Worm (Caenorhabditis elegans) whole organism, early embryonic: ENCODE data around the gene egl-43.
"Not testable (repeated sequence)": the region's sequence is repeated elsewhere in the genome, so short reads cannot be mapped to it uniquely, and the experiment has no call there.

Source experiments
- B0310.2 ChIP-seq: sonication (generic microtip); optimal IDR thresholded peaks from 2 replicates; lab custom pipeline; 2016; ENCODE audit warnings: mild to moderate bottlenecking, missing genetic modification characterization, missing compliant biosample characterization
- F13C5.2 ChIP-seq: sonication (generic microtip); optimal IDR thresholded peaks from 2 replicates; lab custom pipeline; 2017; ENCODE audit warnings: mild to moderate bottlenecking, missing genetic modification characterization, inconsistent platforms, missing compliant biosample characterization
- aly-1 ChIP-seq: sonication (generic microtip); optimal IDR thresholded peaks from 2 replicates; lab custom pipeline; 2016; ENCODE audit warnings: missing genetic modification characterization, missing compliant biosample characterization
- ama-1 ChIP-seq: fragments of 150-350 bp; optimal IDR thresholded peaks from 2 replicates; lab custom pipeline; 2014
- ceh-13 ChIP-seq: fragments of 200-800 bp; sonication (Bioruptor generic); optimal IDR thresholded peaks from 2 replicates; lab custom pipeline; 2018; ENCODE audit warnings: mild to moderate bottlenecking, missing genetic modification characterization, missing compliant biosample characterization
- ceh-36 ChIP-seq: sonication (generic microtip); optimal IDR thresholded peaks from 2 replicates; lab custom pipeline; 2016; ENCODE audit warnings: missing genetic modification characterization, inconsistent platforms, missing compliant biosample characterization
- ets-7 ChIP-seq: sonication (generic microtip); optimal IDR thresholded peaks from 2 replicates; lab custom pipeline; 2016; ENCODE audit warnings: missing genotype, missing genetic modification characterization, missing compliant biosample characterization
- flt-1 ChIP-seq: fragments of 200-800 bp; sonication (Bioruptor generic); IDR thresholded peaks from 2 replicates; pipeline ENCODE4 v1.3.6; 2022; ENCODE audit warnings: missing genetic modification characterization, missing compliant biosample characterization
- hmbx-1 ChIP-seq: sonication (generic microtip); optimal IDR thresholded peaks from 2 replicates; lab custom pipeline; 2016; ENCODE audit warnings: mild to moderate bottlenecking, missing genetic modification characterization, missing compliant biosample characterization
- hmg-4 ChIP-seq: fragments of 200-800 bp; sonication (Bioruptor generic); optimal IDR thresholded peaks from 2 replicates; lab custom pipeline; 2018; ENCODE audit warnings: mild to moderate bottlenecking, missing genetic modification characterization, missing compliant biosample characterization
- hnd-1 ChIP-seq: sonication (generic microtip); optimal IDR thresholded peaks from 2 replicates; lab custom pipeline; 2016; ENCODE audit warnings: missing genetic modification characterization, missing compliant biosample characterization
- pes-1 ChIP-seq: fragments of 200-800 bp; sonication (Bioruptor generic); IDR thresholded peaks from 2 replicates; pipeline ENCODE4 v1.3.6; 2022; ENCODE audit warnings: missing genetic modification reagents, missing genetic modification characterization, missing compliant biosample characterization
- scrt-1 ChIP-seq: fragments of 200-800 bp; sonication (Bioruptor generic); IDR thresholded peaks from 2 replicates; pipeline ENCODE4 v1.3.6; 2022; ENCODE audit warnings: missing genetic modification characterization, missing compliant biosample characterization
- sea-1 ChIP-seq: fragments of 200-800 bp; sonication (Bioruptor generic); conservative IDR thresholded peaks from 2 replicates; pipeline ENCODE4 v1.3.6; 2022; ENCODE audit warnings: missing genetic modification characterization, missing compliant biosample characterization
- tbx-11 ChIP-seq: fragments of 200-800 bp; sonication (Bioruptor generic); IDR thresholded peaks from 2 replicates; pipeline ENCODE4 v1.3.6; 2022; ENCODE audit warnings: missing genetic modification characterization, missing compliant biosample characterization
- tbx-37 ChIP-seq: fragments of 200-800 bp; sonication (Bioruptor generic); conservative IDR thresholded peaks from 2 replicates; pipeline ENCODE4 v1.3.6; 2022; ENCODE audit warnings: missing genetic modification reagents, missing genetic modification characterization, missing compliant biosample characterization
- tra-4 ChIP-seq: sonication (generic microtip); optimal IDR thresholded peaks from 2 replicates; lab custom pipeline; 2017; ENCODE audit warnings: missing genetic modification characterization, missing compliant biosample characterization

The egl-43 gene

ce11 chrII:9989533-9989932 is 34.5 kb downstream of the egl-43 start:
- TF ChIP-seq scrt-1 (GFP tag; lab: Robert Waterston, UW) = no peak
- no peak for TF ChIP-seq tra-4 (tag; lab: Kevin White, UChicago)
- TF ChIP-seq pes-1 (GFP tag; lab: Robert Waterston, UW) = no peak
- no peak for TF ChIP-seq ceh-36 (tag; lab: Kevin White, UChicago)
- TF ChIP-seq F13C5.2 (tag; lab: Kevin White, UChicago) = no peak
- TF ChIP-seq flt-1 (GFP tag; lab: Robert Waterston, UW) = no peak
- no peak for TF ChIP-seq tbx-11 (GFP tag; lab: Robert Waterston, UW)

- TF ChIP-seq ceh-13 (GFP tag; lab: Kevin White, UChicago) (no peak), sea-1 (GFP tag; lab: Robert Waterston, UW) (no peak), tbx-11 (GFP tag; lab: Robert Waterston, UW) (no peak), tbx-37 (no peak), pes-1 (GFP tag; lab: Robert Waterston, UW) (no peak), tra-4 (tag; lab: Kevin White, UChicago) (no peak), B0310.2 (tag; lab: Kevin White, UChicago) (no peak), hnd-1 (tag; lab: Kevin White, UChicago) (no peak), aly-1 (tag; lab: Kevin White, UChicago) (no peak), flt-1 (GFP tag; lab: Robert Waterston, UW) (no peak), scrt-1 (GFP tag; lab: Robert Waterston, UW) (no peak), F13C5.2 (tag; lab: Kevin White, UChicago) (no peak), ama-1 (lab: Kevin White, UChicago) (no peak), ets-7 (tag; lab: Kevin White, UChicago) (no peak), hmg-4 (GFP tag; lab: Kevin White, UChicago) (no peak), ceh-36 (tag; lab: Kevin White, UChicago) (no peak), hmbx-1 (tag; lab: Kevin White, UChicago) (no peak)
Measured at ce11 chrII:9990812-9991211, 35.8 kb downstream of the egl-43 start, which contains the start of gene lec-3. Gene lec-3 (plus strand): TSS chrII:9991112.

ce11 chrII:9992474-9992873 is 37.5 kb downstream of the egl-43 start:
- no peak for TF ChIP-seq tra-4 (tag; lab: Kevin White, UChicago)
- TF ChIP-seq hnd-1 (tag; lab: Kevin White, UChicago) = no peak
- no peak for TF ChIP-seq hmbx-1 (tag; lab: Kevin White, UChicago)
- TF ChIP-seq tbx-37 = no peak
- TF ChIP-seq aly-1 (tag; lab: Kevin White, UChicago) = no peak
- no peak for TF ChIP-seq ceh-13 (GFP tag; lab: Kevin White, UChicago)
- TF ChIP-seq ets-7 (tag; lab: Kevin White, UChicago) = no peak
- TF ChIP-seq F13C5.2 (tag; lab: Kevin White, UChicago) = no peak
- TF ChIP-seq ama-1 (lab: Kevin White, UChicago) = no peak
- no peak for TF ChIP-seq pes-1 (GFP tag; lab: Robert Waterston, UW)

- no peak for TF ChIP-seq ets-7 (tag; lab: Kevin White, UChicago)
- TF ChIP-seq F13C5.2 (tag; lab: Kevin White, UChicago) = no peak
- no peak for TF ChIP-seq tbx-11 (GFP tag; lab: Robert Waterston, UW)
- no peak for TF ChIP-seq ceh-13 (GFP tag; lab: Kevin White, UChicago)
- TF ChIP-seq B0310.2 (tag; lab: Kevin White, UChicago) = no peak
- no peak for TF ChIP-seq hnd-1 (tag; lab: Kevin White, UChicago)
- no peak for TF ChIP-seq pes-1 (GFP tag; lab: Robert Waterston, UW)
- TF ChIP-seq hmbx-1 (tag; lab: Kevin White, UChicago) = no peak
- TF ChIP-seq flt-1 (GFP tag; lab: Robert Waterston, UW) = no peak
- TF ChIP-seq aly-1 (tag; lab: Kevin White, UChicago) = no peak
Measured at ce11 chrII:9994679-9995078, 39.7 kb downstream of the egl-43 start.

- TF ChIP-seq tra-4 (tag; lab: Kevin White, UChicago) = no peak
- no peak for TF ChIP-seq flt-1 (GFP tag; lab: Robert Waterston, UW)
- no peak for TF ChIP-seq hmg-4 (GFP tag; lab: Kevin White, UChicago)
- TF ChIP-seq hmbx-1 (tag; lab: Kevin White, UChicago) = no peak
- TF ChIP-seq ceh-36 (tag; lab: Kevin White, UChicago) = no peak
- TF ChIP-seq hnd-1 (tag; lab: Kevin White, UChicago) = no peak
- no peak for TF ChIP-seq ets-7 (tag; lab: Kevin White, UChicago)
- no peak for TF ChIP-seq ama-1 (lab: Kevin White, UChicago)
- TF ChIP-seq scrt-1 (GFP tag; lab: Robert Waterston, UW) = no peak
- no peak for TF ChIP-seq ceh-13 (GFP tag; lab: Kevin White, UChicago)
- no peak for TF ChIP-seq pes-1 (GFP tag; lab: Robert Waterston, UW)
Measured at ce11 chrII:10001065-10001464, 46.1 kb downstream of the egl-43 start, which contains the start of gene nlt-1. Gene nlt-1 (minus strand): TSS chrII:10001142.

- TF ChIP-seq tbx-11 (GFP tag; lab: Robert Waterston, UW) = no peak
- no peak for TF ChIP-seq F13C5.2 (tag; lab: Kevin White, UChicago)
- TF ChIP-seq ama-1 (lab: Kevin White, UChicago) = no peak
- TF ChIP-seq scrt-1 (GFP tag; lab: Robert Waterston, UW) = no peak
- TF ChIP-seq B0310.2 (tag; lab: Kevin White, UChicago) = no peak
- no peak for TF ChIP-seq flt-1 (GFP tag; lab: Robert Waterston, UW)
- TF ChIP-seq ceh-13 (GFP tag; lab: Kevin White, UChicago) = no peak
- no peak for TF ChIP-seq aly-1 (tag; lab: Kevin White, UChicago)
- no peak for TF ChIP-seq hmg-4 (GFP tag; lab: Kevin White, UChicago)
- no peak for TF ChIP-seq sea-1 (GFP tag; lab: Robert Waterston, UW)
- TF ChIP-seq tbx-37 = no peak
- TF ChIP-seq hnd-1 (tag; lab: Kevin White, UChicago) = no peak
- TF ChIP-seq tra-4 (tag; lab: Kevin White, UChicago) = no peak
- no peak for TF ChIP-seq ets-7 (tag; lab: Kevin White, UChicago)
- no peak for TF ChIP-seq hmbx-1 (tag; lab: Kevin White, UChicago)
Measured at ce11 chrII:10001546-10001945, 46.6 kb downstream of the egl-43 start, which contains the start of gene ZK892.3. Gene ZK892.3 (plus strand): TSS chrII:10001846.

- TF ChIP-seq ceh-13 (GFP tag; lab: Kevin White, UChicago); hnd-1 (tag; lab: Kevin White, UChicago); B0310.2 (tag; lab: Kevin White, UChicago): not testable (repeated sequence)
Measured at ce11 chrII:10006266-10006665, 51.3 kb downstream of the egl-43 start, which contains the start of gene ZK892.4. Gene ZK892.4 (plus strand): TSS chrII:10006566.
